Worm (Caenorhabditis elegans): ENCODE results near the gene Y73B6BL.47.
A peak's percentile ranks its signal among the peaks of the same experiment; 100 is the strongest.

The Y73B6BL.47 gene

DNA sequence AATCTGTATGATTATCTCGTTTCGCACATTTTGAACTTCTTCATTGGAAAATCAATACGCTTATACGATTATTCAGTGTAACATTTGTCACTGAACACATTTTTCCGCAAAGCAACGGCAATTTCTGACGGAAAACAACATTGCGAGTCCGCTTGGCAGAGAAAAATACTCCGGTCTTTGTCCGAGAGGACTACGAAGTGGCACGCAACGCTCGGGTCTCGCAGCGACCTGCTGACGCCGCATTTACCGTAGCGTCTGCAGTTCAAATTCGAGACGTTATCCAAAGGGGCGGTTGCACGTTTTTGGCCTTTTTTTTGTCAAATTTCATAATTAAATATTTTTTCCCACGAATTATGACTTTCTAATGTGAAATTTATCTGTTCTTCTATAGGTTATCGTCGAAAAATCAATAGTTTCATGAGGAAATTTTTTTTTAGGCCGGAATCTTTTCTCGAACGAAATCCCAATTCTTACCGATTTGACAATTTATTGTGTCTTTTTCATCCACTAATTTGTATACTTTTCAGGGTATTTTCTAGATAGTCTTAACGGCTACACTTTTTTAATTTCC, 38.0 kb upstream of the Y73B6BL.47 start, which contains the start of gene sqd-1 (continued):
- TF ChIP-seq lin-15B (tag; optimal IDR thresholded peaks at IDR 0.05) (peak; percentile 56), pha-4 (GFP tag; IDR thresholded peaks at IDR 0.05) (peak; percentile 92), pha-4 (tag; optimal IDR thresholded peaks at IDR 0.05) (no peak), rbr-2 (tag; optimal IDR thresholded peaks at IDR 0.05) (peak; percentile 95), nhr-41 (GFP tag; IDR thresholded peaks at IDR 0.05) (peak; percentile 48; the same call in 1 of the 2 replicates), daf-8 (GFP tag; IDR thresholded peaks at IDR 0.05) (no peak), F26F4.8 (GFP tag; conservative IDR thresholded peaks at IDR 0.05) (no peak), F49E8.2 (tag; optimal IDR thresholded peaks at IDR 0.05; ENCODE audit: borderline replicate concordance) (peak; percentile 87)

DNA sequence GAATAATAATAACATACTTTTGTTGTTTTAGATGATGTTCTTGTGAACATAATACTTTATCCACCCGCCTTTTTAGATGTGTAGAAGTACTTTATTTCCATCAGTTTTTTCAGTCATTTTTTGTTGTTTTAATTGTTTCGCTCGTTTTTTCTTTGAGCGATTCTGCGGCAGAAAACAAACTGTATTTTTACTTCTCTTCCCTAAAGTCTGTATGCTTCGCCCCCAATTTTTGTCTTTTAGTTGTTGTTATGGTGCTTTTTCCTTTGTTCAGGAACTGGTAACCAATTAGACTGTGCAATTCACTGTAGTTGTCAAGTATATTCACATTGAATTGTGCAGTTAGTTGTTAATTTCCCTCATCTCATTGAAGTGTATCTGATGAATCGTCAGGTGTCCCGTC, 36.0 kb upstream of the Y73B6BL.47 start:
- TF ChIP-seq set-16 (GFP tag; IDR thresholded peaks at IDR 0.05) = no peak
- TF ChIP-seq lin-1 (GFP tag; IDR thresholded peaks at IDR 0.05) = 0 out of 2 replicates have a peak, but pooled peaks have one; percentile 8
- peak; percentile 3 for TF ChIP-seq Y5F2A.4 (GFP tag; optimal IDR thresholded peaks at IDR 0.05)
- peak; percentile 77 for TF ChIP-seq snpc-1.2 (GFP tag; IDR thresholded peaks at IDR 0.05)
- no peak for TF ChIP-seq daf-12 (tag; optimal IDR thresholded peaks at IDR 0.05)
- TF ChIP-seq lin-38 (GFP tag; IDR thresholded peaks at IDR 0.05) = peak; percentile 64
- TF ChIP-seq cey-2 (tag; optimal IDR thresholded peaks at IDR 0.05; ENCODE audit: borderline replicate concordance, insufficient read depth) = no peak
- peak; percentile 18; the same call in 1 of the 2 replicates for TF ChIP-seq pha-4 (GFP tag; IDR thresholded peaks at IDR 0.05)
- no peak for TF ChIP-seq pha-4 (tag; optimal IDR thresholded peaks at IDR 0.05)
- TF ChIP-seq spr-3 (GFP tag; optimal IDR thresholded peaks at IDR 0.05) = peak; percentile 10
- TF ChIP-seq F49E8.2 (tag; optimal IDR thresholded peaks at IDR 0.05; ENCODE audit: borderline replicate concordance) = peak; percentile 51
- 0 out of 2 replicates have a peak, but pooled peaks have one; percentile 43 for TF ChIP-seq mxl-2 (GFP tag; conservative IDR thresholded peaks at IDR 0.05)
- no peak for TF ChIP-seq saeg-2 (GFP tag; IDR thresholded peaks at IDR 0.05)

DNA sequence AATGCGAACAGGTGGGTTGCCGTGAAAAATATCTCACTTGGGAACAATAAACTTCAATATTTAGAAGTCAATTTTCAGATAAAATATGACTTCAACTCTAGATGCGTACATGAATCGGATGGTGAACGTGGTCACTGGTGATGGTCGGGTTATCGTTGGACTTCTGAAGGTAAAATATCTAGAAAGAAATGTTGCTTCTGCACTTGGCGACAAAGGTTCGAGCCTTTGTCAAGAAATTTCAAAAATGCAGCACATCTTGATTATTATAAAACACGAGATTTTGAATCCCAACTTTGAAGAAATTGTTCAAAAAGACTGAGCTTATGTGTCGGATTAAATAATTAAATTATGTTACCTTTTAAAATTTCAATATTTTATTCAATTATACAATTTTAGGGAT, 35.3 kb upstream of the Y73B6BL.47 start, which contains the start of gene lsm-8:
lsm-8 (plus strand) TSS at position 79 of the 400 bp plus-strand sequence.
- TF ChIP-seq mes-2 (tag; optimal IDR thresholded peaks at IDR 0.05; ENCODE audit: poor library complexity, severe bottlenecking) (peak; percentile 15), mdt-29 (GFP tag; IDR thresholded peaks at IDR 0.05) (no peak)

DNA sequence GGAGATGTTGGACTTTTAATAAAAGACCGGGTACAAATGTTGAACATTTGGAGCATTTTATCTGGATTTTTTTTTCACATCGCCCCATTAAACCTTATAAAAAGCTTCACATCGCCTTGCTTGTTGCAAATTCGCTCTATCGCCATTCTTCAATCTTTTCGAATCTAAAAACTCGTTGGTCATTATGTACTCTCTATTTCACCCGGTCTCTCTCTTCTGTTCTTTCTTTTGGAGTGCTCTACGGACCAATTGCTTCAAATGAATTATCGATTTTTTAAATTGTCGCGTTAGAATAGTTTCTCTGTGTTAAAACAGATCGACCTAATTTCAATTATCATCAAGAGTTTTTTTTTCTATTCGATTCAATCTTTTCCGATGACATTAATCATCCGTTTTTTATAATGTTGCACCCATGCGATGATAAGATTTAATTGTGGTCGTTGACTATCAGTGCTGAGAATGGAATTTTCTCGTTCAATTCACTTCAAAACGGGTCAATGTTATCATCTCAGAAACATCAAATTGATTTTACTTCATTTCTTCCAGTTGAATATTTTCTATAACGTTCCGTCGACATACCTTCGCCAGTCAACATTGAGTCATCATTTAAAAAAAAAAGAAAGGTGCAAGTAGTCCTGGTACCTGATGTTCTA, 34.3 kb upstream of the Y73B6BL.47 start:
- TF ChIP-seq Y105C5A.15 (GFP tag; IDR thresholded peaks at IDR 0.05) (no peak), snpc-1.2 (GFP tag; IDR thresholded peaks at IDR 0.05) (no peak), dmd-8 (GFP tag; IDR thresholded peaks at IDR 0.05) (no peak), pha-4 (GFP tag; IDR thresholded peaks at IDR 0.05) (no peak), pha-4 (tag; optimal IDR thresholded peaks at IDR 0.05) (no peak), zfp-2 (tag; optimal IDR thresholded peaks at IDR 0.05) (no peak), unc-62 (GFP tag; optimal IDR thresholded peaks at IDR 0.05 in 1 of 2) (no peak), unc-62 (tag; optimal IDR thresholded peaks at IDR 0.05) (no peak), cey-2 (tag; optimal IDR thresholded peaks at IDR 0.05; ENCODE audit: borderline replicate concordance, insufficient read depth) (no peak), dpl-1 (GFP tag; optimal IDR thresholded peaks at IDR 0.05) (peak; percentile 17), Y75B8A.6 (GFP tag; IDR thresholded peaks at IDR 0.05) (no peak), nhr-77 (tag; optimal IDR thresholded peaks at IDR 0.05) (no peak), daf-12 (tag; optimal IDR thresholded peaks at IDR 0.05) (no peak), daf-19 (GFP tag; conservative IDR thresholded peaks at IDR 0.05) (no peak), lir-3 (tag; optimal IDR thresholded peaks at IDR 0.05) (no peak), spr-1 (tag; optimal IDR thresholded peaks at IDR 0.05) (no peak), mep-1 (tag; optimal IDR thresholded peaks at IDR 0.05) (no peak), ceh-20 (GFP tag; IDR thresholded peaks at IDR 0.05) (0 out of 2 replicates have a peak, but pooled peaks have one; percentile 25), pqm-1 (tag; optimal IDR thresholded peaks at IDR 0.05) (peak; percentile 40), lin-13 (GFP tag; optimal IDR thresholded peaks at IDR 0.05) (no peak), nhr-6 (tag; optimal IDR thresholded peaks at IDR 0.05) (no peak), lin-1 (GFP tag; IDR thresholded peaks at IDR 0.05) (no peak), nhr-41 (GFP tag; IDR thresholded peaks at IDR 0.05) (no peak), aly-2 (tag; optimal IDR thresholded peaks at IDR 0.05) (no peak), lsy-2 (tag; optimal IDR thresholded peaks at IDR 0.05) (peak in 1 of 2 experiments; percentile 59), ceh-82 (tag; optimal IDR thresholded peaks at IDR 0.05) (no peak), ZK337.2 (GFP tag; IDR thresholded peaks at IDR 0.05) (no peak), egl-27 (tag; optimal IDR thresholded peaks at IDR 0.05) (no peak), nhr-11 (tag; optimal IDR thresholded peaks at IDR 0.05) (no peak), daf-8 (GFP tag; IDR thresholded peaks at IDR 0.05) (no peak), nhr-28 (tag; optimal IDR thresholded peaks at IDR 0.05) (peak; percentile 64)
